Fruit fly (Drosophila melanogaster) whole organism, embryonic: ENCODE measurements around the gene CG10700.

Experiments used
- CG11696 ChIP-seq: fragments of 200-800 bp; sonication (Bioruptor generic); IDR thresholded peaks from 2 replicates; pipeline ENCODE4 v1.3.6; 2022; ENCODE audit warnings: missing biosample characterization, missing genetic modification characterization
- CG17361 ChIP-seq: fragments of 200-800 bp; sonication (Bioruptor generic); IDR thresholded peaks from 3 replicates; pipeline ENCODE4 v1.3.6; 2022; ENCODE audit warnings: missing biosample characterization, missing genetic modification characterization
- CG31224 ChIP-seq: fragments of 200-800 bp; sonication (Bioruptor generic); IDR thresholded peaks from 2 replicates; pipeline ENCODE4 v1.3.6; 2022; ENCODE audit warnings: missing biosample characterization, missing genetic modification characterization
- CG4424 ChIP-seq: fragments of 200-800 bp; sonication (Bioruptor generic); optimal IDR thresholded peaks from 3 replicates; lab custom pipeline; 2016; ENCODE audit warnings: missing biosample characterization, missing genetic modification characterization
- HmgZ ChIP-seq: fragments of 200-800 bp; sonication (Bioruptor generic); optimal IDR thresholded peaks from 2 replicates; lab custom pipeline; 2018; ENCODE audit warnings: missing biosample characterization, mild to moderate bottlenecking, missing genetic modification characterization
- Meics ChIP-seq: fragments of 200-800 bp; sonication (Bioruptor generic); optimal IDR thresholded peaks from 2 replicates; lab custom pipeline; 2017; ENCODE audit warnings: missing biosample characterization, mild to moderate bottlenecking, missing genetic modification characterization
- Sox100B ChIP-seq: fragments of 200-800 bp; sonication (Bioruptor generic); optimal IDR thresholded peaks from 3 replicates; lab custom pipeline; 2018; ENCODE audit warnings: missing biosample characterization, mild to moderate bottlenecking, missing genetic modification characterization
- dpn ChIP-seq, 2 experiments: fragments of 200-800 bp; sonication (Bioruptor generic); optimal IDR thresholded peaks; 3 replicates each; lab custom pipeline; 2016; ENCODE audit warnings: missing biosample characterization in 2 of 2, missing genetic modification characterization in 2 of 2
- gcm2 ChIP-seq: fragments of 200-800 bp; sonication (Bioruptor generic); optimal IDR thresholded peaks from 2 replicates; lab custom pipeline; 2016; ENCODE audit warnings: missing biosample characterization, missing genetic modification characterization
- hkb ChIP-seq, 2 experiments: fragments of 200-800 bp in 1 of 2; fragments of >200 bp in 1 of 2; sonication (Bioruptor generic) in 1 of 2; IDR thresholded peaks in 1 of 2; optimal IDR thresholded peaks in 1 of 2; 2 replicates each; pipeline versions ENCODE4 v1.3.6 to Lab custom; 2017 to 2022; ENCODE audit warnings: missing biosample characterization in 1 of 2, missing genetic modification characterization in 1 of 2
- klu ChIP-seq: fragments of 200-800 bp; sonication (Bioruptor generic); IDR thresholded peaks from 2 replicates; pipeline ENCODE4 v1.3.6; 2022; ENCODE audit warnings: missing biosample characterization, missing genetic modification characterization
- twi ChIP-seq: fragments of 200-800 bp; optimal IDR thresholded peaks from 2 replicates; lab custom pipeline; 2019; ENCODE audit warnings: missing biosample characterization, mild to moderate bottlenecking, missing genetic modification characterization, moderate library complexity
- unc-4 ChIP-seq: fragments of 200-800 bp; sonication (Bioruptor generic); IDR thresholded peaks from 2 replicates; pipeline ENCODE4 v1.3.6; 2022; ENCODE audit warnings: missing biosample characterization, missing genetic modification characterization; ENCODE audit not compliant: partially characterized antibody
- vvl ChIP-seq: fragments of 200-800 bp; sonication (Bioruptor generic); IDR thresholded peaks from 2 replicates; pipeline ENCODE4 v1.3.6; 2022; ENCODE audit warnings: missing biosample characterization, missing genetic modification characterization

DNA sequence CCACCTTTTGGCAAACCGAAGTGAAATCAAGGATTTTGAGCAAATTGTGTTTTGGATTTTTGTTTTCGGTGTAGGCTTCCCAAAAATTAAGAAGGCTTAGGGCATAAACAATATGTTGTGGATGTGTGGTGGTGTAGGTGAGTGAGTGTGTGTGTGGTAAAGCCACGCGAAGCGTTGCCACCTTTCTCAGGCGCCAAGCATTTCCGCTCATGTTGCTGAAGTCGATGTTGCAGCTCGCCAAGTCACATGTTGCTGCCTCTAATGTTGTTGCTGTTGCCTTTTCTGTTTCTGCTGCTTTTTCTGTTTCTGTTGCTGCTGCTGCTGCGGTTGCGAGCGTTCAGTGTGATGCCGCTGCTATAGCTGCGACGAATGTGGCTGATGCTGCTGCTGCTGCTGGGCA lies 914 bp upstream of the CG10700 start:
- TF ChIP-seq gcm2 (GFP tag; lab: Kevin White, UChicago) (no peak), klu (no peak), vvl (GFP tag; lab: Robert Waterston, UW) (no peak), twi (tag; lab: Kevin White, UChicago) (no peak), Sox100B (GFP tag; lab: Kevin White, UChicago) (no peak), CG11696 (no peak), unc-4 (GFP tag; lab: Robert Waterston, UW) (no peak), CG31224 (GFP tag; lab: Robert Waterston, UW) (no peak), CG17361 (no peak), CG4424 (GFP tag; lab: Kevin White, UChicago) (no peak), dpn (GFP tag; optimal IDR thresholded peaks at IDR 0.05; lab: Kevin White, UChicago) (no peak), hkb (optimal IDR thresholded peaks at IDR 0.05; lab: Kevin White, UChicago) (no peak), hkb (GFP tag; IDR thresholded peaks at IDR 0.05; lab: Robert Waterston, UW) (no peak), HmgZ (tag; lab: Kevin White, UChicago) (no peak), Meics (GFP tag; lab: Kevin White, UChicago) (no peak)
